Fruit fly (Drosophila melanogaster): ENCODE measurements around the gene CG14452.
"Not testable (repeated sequence)": the region's sequence is repeated elsewhere in the genome, so short reads cannot be mapped to it uniquely, and the experiment has no call there.

The CG14452 gene

DNA sequence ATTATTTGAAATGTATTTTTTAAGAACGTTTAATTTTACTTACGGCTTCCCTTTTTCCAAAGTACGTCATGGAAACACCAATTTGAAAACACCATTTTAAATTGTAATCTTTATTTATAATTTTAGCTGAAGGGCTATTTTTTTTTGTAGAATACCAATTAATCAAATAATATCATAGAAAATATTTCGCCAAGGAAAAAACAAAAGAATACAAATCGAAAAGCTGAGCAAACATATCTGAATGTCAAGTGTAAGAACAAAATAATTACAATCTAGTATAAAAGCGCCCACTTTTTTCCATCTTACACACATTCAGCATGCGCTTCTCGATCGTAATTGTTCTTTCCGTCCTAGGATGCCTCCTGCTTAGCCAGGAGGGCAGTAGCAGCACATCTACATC is at the start of gene CG14452:
Gene CG14452 (plus strand): TSS at position 301 of the 400 bp plus-strand sequence.
- no peak for TF ChIP-seq noc (tag; optimal IDR thresholded peaks at IDR 0.05)

DNA sequence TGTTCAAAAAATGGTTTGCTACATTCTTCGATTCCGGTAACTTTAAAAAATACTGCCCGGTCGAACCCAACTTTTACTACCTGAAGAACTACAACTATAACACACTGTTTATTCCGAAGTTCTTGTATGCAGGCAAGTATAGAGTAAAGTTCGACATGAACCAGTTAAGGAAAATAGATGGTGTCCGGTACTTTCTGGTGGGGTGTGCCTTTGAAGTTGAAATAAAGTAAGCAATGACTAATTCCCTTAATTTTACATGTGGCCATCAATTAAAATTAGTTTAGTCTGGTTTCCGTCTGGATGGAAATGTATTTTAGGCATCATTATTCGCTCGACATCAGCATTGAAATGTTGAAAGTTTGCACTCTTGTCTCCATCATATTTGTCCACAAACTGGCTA is 49.7 kb upstream of the CG14452 start, which contains the start of gene CG33767:
Gene CG33767 (plus strand): TSS at position 301 of the 400 bp plus-strand sequence.
- no peak for TF ChIP-seq noc (tag; optimal IDR thresholded peaks at IDR 0.05)

DNA sequence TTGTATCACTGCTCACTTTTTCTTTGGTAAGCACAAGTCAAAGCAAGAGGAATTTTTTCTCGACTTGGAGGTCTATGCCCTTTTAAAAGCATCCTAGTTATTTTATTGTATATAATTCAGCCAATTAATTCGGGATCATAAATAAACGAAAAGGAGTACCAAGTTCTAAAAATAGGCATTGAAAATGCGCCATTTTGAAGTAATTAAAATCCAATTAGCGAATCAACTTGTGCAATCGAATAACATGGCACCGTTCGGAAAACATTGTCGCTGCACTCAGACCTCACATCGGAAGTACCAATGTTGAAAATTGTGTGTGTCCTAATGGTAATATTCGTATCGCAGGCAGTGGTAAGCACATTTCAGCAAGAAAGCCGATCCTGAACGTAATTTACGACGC is 48.9 kb upstream of the CG14452 start, which contains the start of gene CG33768:
Gene CG33768 (plus strand): TSS at position 301 of the 400 bp plus-strand sequence.
- TF ChIP-seq noc (tag; optimal IDR thresholded peaks at IDR 0.05), result no peak

DNA sequence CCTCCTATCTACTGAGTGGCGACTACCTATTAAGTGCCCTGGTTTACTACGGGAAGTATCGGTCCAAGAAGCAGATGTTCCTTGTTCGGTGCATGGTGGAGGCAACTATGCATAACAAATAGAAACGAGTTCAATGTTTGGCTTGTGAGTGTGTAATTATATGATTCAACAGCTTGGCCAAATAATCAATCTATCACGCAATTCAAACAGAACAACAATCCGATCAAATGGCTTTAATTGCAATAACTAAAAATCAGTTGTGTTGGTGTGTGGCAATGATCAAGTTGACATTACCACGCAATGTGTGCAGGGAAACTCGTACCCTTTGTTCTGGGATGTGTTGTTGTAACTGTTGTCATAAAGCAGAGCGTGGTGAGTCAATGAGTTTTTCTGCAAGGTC is 48.1 kb upstream of the CG14452 start, which contains the start of gene CG33769:
Gene CG33769 (plus strand): TSS at position 301 of the 400 bp plus-strand sequence.
- TF ChIP-seq noc (tag; optimal IDR thresholded peaks at IDR 0.05), result no peak

DNA sequence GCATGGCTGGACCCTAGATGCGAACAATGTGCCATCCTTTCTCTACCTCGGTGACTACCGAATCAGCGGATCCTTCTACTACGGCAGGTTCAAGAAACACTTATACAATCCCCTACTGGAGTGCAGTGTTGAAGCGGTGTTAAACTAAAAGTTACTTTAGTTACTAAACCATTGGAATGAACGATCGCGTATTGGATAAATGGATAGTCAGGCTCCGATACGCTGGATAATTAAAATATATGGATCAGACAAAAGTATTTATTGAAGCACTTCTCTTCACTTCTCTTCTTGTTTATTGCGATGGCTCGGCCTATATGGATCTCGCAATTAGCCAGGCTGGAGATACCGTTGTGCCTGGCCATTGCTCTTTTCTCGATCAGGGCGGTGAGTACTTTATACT is 47.4 kb upstream of the CG14452 start, which contains the start of gene CG33770:
Gene CG33770 (plus strand): TSS at position 301 of the 400 bp plus-strand sequence.
- TF ChIP-seq noc (tag; optimal IDR thresholded peaks at IDR 0.05), result no peak

dm6 chr3L:22649096-22649495 is 46.7 kb upstream of the CG14452 start, which contains the start of gene CG33771:
TSS of gene CG33771 (plus strand) at chr3L:22649396.
- no peak for TF ChIP-seq noc (tag; optimal IDR thresholded peaks at IDR 0.05)

- TF ChIP-seq noc (tag; optimal IDR thresholded peaks at IDR 0.05), result no peak
Measured at dm6 chr3L:22652425-22652824, 43.3 kb upstream of the CG14452 start, which contains the start of gene CG33772. TSS of gene CG33772 (minus strand) at chr3L:22652525.

dm6 chr3L:22665110-22665509 is 30.6 kb upstream of the CG14452 start:
- TF ChIP-seq noc (tag; optimal IDR thresholded peaks at IDR 0.05), result no peak

DNA sequence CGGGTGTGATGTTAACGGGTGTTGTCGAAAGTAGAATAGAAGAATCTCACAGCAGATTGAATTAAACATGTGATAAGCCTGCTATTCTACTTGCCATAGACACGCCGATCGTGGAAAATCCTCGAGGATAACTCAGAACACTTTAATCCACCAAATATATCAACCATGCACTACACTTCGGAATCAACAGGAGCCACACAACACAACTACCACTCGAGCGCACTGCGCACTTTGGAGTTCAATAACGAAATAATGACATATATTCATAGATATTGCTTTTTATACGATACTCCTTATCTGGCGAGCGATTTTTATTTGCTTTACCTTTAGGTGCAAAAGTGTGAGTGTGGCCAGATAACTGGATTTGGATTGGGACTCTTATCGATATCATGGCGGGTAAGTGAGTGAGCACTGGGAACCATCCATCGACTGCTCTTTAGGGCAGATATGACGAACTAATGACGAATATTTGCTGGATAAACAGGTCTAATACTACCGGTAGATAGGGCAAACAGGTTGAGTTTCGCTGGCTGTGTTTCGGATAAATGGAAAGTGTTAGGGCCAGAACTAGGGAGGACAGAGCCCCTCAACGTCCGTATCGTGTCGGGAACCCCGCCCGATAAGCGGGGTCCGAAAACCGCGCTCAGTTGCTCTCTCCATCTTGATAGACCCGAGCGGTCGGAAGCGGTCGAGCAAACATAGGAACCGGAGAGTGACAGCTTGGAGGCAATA is 26.3 kb upstream of the CG14452 start, which contains the start of gene Jhbp6:
Gene Jhbp6 (plus strand): TSS at position 682 of the 732 bp plus-strand sequence.
- TF ChIP-seq noc (tag; optimal IDR thresholded peaks at IDR 0.05), result peak; percentile 15

dm6 chr3L:22670174-22670573 is 25.6 kb upstream of the CG14452 start:
- no peak for TF ChIP-seq noc (tag; optimal IDR thresholded peaks at IDR 0.05)

DNA sequence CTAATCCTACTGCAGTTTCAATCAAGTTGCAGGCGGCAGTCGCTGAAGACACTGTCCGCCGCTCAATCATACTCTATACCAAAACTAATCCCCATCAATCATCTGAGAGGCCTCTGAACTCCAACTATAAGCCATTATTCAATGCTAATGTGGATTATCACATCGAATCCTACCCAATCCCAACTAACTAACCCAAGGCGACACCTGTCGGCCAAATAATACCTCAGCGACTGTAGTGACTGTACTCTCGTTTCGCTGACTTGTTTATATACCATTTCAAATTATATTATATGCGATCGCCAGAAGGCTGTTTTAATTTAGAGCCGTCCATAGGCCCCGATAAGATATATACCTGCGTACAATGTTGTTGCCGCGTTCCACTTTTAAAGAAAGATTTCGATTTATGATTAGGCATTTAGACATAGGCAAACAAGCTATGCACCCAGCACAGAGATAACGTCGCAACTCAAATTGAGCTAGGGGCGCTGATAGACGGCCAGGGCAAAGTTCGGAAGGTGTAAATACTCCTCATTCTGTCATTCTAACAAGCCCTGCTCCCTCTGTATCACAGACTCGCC is 24.0 kb upstream of the CG14452 start:
- peak; percentile 25 for TF ChIP-seq noc (tag; optimal IDR thresholded peaks at IDR 0.05)

dm6 chr3L:22680932-22681331 is 14.8 kb upstream of the CG14452 start:
- no peak for TF ChIP-seq noc (tag; optimal IDR thresholded peaks at IDR 0.05)

DNA sequence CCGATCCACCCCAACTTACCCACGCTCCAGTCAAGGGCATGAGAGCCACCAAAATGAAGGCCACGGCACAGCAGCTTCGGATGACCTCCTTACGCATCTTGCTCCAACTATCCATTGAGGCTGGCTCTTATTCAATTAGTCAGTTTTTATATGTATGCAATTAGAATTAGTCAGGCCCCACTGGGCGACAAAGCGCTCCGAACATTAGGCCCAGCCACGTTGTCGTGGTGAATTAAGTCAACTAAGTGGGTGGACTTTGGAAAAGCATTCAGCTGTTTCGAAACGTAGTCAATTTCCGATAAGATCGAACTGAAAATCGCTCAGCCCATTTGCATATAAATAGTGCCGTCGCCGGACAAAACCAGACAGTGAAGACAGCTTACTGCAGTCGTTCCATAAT is 8.8 kb upstream of the CG14452 start, which contains the start of the genes CG14455 and CG14456:
Gene CG14455 (minus strand): TSS at position 101 of the 400 bp plus-strand sequence.
Gene CG14456 (plus strand): TSS at position 236 of the 400 bp plus-strand sequence.
- TF ChIP-seq noc (tag; optimal IDR thresholded peaks at IDR 0.05), result no peak

dm6 chr3L:22692428-22692827 is 3.3 kb upstream of the CG14452 start, which contains the start of gene CG14454:
TSS of gene CG14454 (minus strand) at chr3L:22692528.
- not testable (repeated sequence) for TF ChIP-seq noc (tag; optimal IDR thresholded peaks at IDR 0.05)

DNA sequence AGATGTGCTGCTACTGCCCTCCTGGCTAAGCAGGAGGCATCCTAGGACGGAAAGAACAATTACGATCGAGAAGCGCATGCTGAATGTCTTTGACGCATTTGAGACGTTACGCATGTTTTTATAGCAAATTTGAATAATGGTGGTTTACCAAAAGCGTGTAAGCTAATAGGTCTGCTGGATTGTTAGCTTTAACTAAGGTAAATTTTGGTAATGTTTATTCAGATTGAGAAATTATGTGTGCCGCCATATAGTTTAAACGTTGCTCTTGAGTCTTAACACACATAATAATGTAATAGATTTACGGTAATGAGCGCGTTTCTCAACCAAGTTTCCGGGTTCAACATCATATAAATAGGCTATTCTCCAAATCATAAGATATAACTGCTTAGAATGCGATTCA is 2.0 kb upstream of the CG14452 start, which contains the start of the genes CG12546 and CG14453:
Gene CG12546 (minus strand): TSS at position 101 of the 400 bp plus-strand sequence.
Gene CG14453 (plus strand): TSS at position 372 of the 400 bp plus-strand sequence.
- TF ChIP-seq noc (tag; optimal IDR thresholded peaks at IDR 0.05), result no peak

- not testable (repeated sequence) for TF ChIP-seq noc (tag; optimal IDR thresholded peaks at IDR 0.05)
Measured at dm6 chr3L:22696930-22697329, 1.2 kb downstream of the CG14452 start, which contains the start of gene CG32453. TSS of gene CG32453 (plus strand) at chr3L:22697230.
